Fruit fly (Drosophila melanogaster) whole organism: ENCODE results near the gene Sac1.

ENCODE experiments used
- Dll ChIP-seq: fragments of >200 bp; optimal IDR thresholded peaks from 2 replicates; lab custom pipeline; 2017
- pan ChIP-seq: fragments of >200 bp; optimal IDR thresholded peaks from 2 replicates; lab custom pipeline; 2017
- psq ChIP-seq: fragments of >200 bp; optimal IDR thresholded peaks from 2 replicates; lab custom pipeline; 2017
- usp ChIP-seq: fragments of >200 bp; optimal IDR thresholded peaks from 2 replicates; lab custom pipeline; 2017; ENCODE audit warnings: missing biosample characterization, missing genetic modification characterization, mixed read lengths

dm6 chr3L:1204674-1205547 is 42.7 kb upstream of the Sac1 start, which contains the start of gene CG9119:
- TF ChIP-seq pan (lab: Kevin White, UChicago), result no peak
- TF ChIP-seq psq (lab: Kevin White, UChicago), result no peak
- no peak for TF ChIP-seq Dll (lab: Kevin White, UChicago)
- TF ChIP-seq usp (GFP tag; lab: Kevin White, UChicago), result no peak
